Worm (Caenorhabditis elegans): Measurements from ENCODE around the gene rbm-34.

DNA sequence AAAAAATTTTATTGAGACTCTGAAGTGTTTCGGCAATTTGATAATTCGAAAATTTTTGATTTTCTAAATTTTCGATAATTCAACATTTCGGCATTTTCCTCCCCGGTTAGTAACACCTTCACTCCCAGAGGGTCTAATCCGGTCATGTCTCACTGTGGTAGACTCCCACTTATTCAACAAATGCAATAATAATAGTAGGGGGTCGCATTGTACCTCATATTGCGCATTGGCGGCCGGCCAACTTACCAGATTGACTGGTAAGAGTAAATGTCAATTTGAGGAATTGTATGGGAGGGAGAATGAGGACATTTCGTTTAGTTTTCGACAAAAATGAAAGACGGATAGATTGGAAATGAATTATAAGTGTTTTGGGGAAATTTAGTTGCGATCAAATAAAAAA lies 48.6 kb downstream of the rbm-34 start:
- TF ChIP-seq nhr-11 (tag; optimal IDR thresholded peaks at IDR 0.05) (no peak), F13H6.1 (tag; optimal IDR thresholded peaks at IDR 0.05) (no peak), sdc-2 (tag; optimal IDR thresholded peaks at IDR 0.05) (no peak), ceh-14 (tag; optimal IDR thresholded peaks at IDR 0.05) (no peak), ztf-16 (tag; optimal IDR thresholded peaks at IDR 0.05) (no peak), elt-2 (tag; optimal IDR thresholded peaks at IDR 0.05) (no peak), K09A11.1 (tag; optimal IDR thresholded peaks at IDR 0.05; ENCODE audit: insufficient read depth) (no peak), pha-4 (tag; optimal IDR thresholded peaks at IDR 0.05) (no peak), hlh-30 (tag; optimal IDR thresholded peaks at IDR 0.05; ENCODE audit: insufficient read depth) (no peak), C38D4.7 (GFP tag; optimal IDR thresholded peaks at IDR 0.05) (no peak), ama-1 (optimal IDR thresholded peaks at IDR 0.05) (no peak), pag-3 (tag; optimal IDR thresholded peaks at IDR 0.05; ENCODE audit: borderline replicate concordance) (no peak)
